ENCODE assay signal across 1 fruit fly cellular context in the genomic region with DNA sequence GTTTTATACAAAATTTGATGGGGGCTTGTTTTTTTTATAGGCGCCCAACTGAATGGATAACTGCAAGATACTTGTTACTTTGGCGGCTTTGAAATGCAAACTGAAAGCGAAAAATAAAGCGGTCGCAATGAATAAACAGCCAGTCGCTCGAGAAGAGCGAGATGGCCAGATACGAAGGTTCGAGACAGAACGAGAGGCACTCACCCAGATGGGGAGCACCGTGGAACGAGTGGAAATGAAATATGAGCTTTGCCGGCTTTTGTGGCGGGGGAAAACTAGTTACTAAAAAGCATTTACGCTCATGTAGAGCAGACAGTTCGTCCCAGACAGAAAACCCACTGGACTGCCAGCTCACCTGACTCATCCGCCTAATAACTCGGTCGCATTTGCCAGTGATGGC.
TF ChIP-seq lines count a peak whose summit lies in the region.

No protein-coding gene starts in this region.

TF ChIP-seq in whole organism, embryonic, 481 proteins besides CTCF, POLR2A, EP300 and RAD21 (continued from another document):
- peak; percentile 46 for TF ChIP-seq abd-A (tag; optimal IDR thresholded peaks at IDR 0.05; lab: Kevin White, UChicago)
- TF ChIP-seq da (GFP tag; optimal IDR thresholded peaks at IDR 0.05; lab: Kevin White, UChicago), result no peak
- no peak for TF ChIP-seq yki (optimal IDR thresholded peaks at IDR 0.05; lab: Kevin White, UChicago)
- no peak for TF ChIP-seq Doc2 (GFP tag; IDR thresholded peaks at IDR 0.05; lab: Robert Waterston, UW)
- TF ChIP-seq HmgZ (tag; optimal IDR thresholded peaks at IDR 0.05; lab: Kevin White, UChicago), result no peak
- TF ChIP-seq CG6272 (GFP tag; IDR thresholded peaks at IDR 0.05; lab: Robert Waterston, UW), result no peak
- no peak for TF ChIP-seq ind (GFP tag; optimal IDR thresholded peaks at IDR 0.05; lab: Kevin White, UChicago)
- peak; percentile 45 for TF ChIP-seq CG1832 (GFP tag; optimal IDR thresholded peaks at IDR 0.05; lab: Kevin White, UChicago)
- no peak for TF ChIP-seq Fer3 (tag; optimal IDR thresholded peaks at IDR 0.05; lab: Kevin White, UChicago)
- TF ChIP-seq rib (GFP tag; IDR thresholded peaks at IDR 0.05; lab: Robert Waterston, UW), result no peak
- TF ChIP-seq zen (tag; optimal IDR thresholded peaks at IDR 0.05; lab: Kevin White, UChicago), result no peak
- TF ChIP-seq CG1602 (GFP tag; optimal IDR thresholded peaks at IDR 0.05; lab: Kevin White, UChicago), result no peak
- no peak for TF ChIP-seq peb (GFP tag; IDR thresholded peaks at IDR 0.05; lab: Robert Waterston, UW)
- peak; percentile 57; the same call in 1 of the 3 replicates for TF ChIP-seq z (GFP tag; IDR thresholded peaks at IDR 0.05; lab: Robert Waterston, UW)
- no peak for TF ChIP-seq ewg (GFP tag; optimal IDR thresholded peaks at IDR 0.05; lab: Kevin White, UChicago)
- no peak for TF ChIP-seq corto (GFP tag; optimal IDR thresholded peaks at IDR 0.05; lab: Kevin White, UChicago)
- no peak for TF ChIP-seq phol (tag; optimal IDR thresholded peaks at IDR 0.05; lab: Kevin White, UChicago)
- TF ChIP-seq CG5953 (GFP tag; IDR thresholded peaks at IDR 0.05; lab: Robert Waterston, UW), result no peak
- 0 out of 3 replicates have a peak, but pooled peaks have one; percentile 18 for TF ChIP-seq CG6791 (GFP tag; IDR thresholded peaks at IDR 0.05; lab: Robert Waterston, UW; ENCODE audit: partially characterized antibody)
- TF ChIP-seq esg (GFP tag; conservative IDR thresholded peaks at IDR 0.05; lab: Robert Waterston, UW), result no peak
- no peak for TF ChIP-seq knrl (GFP tag; IDR thresholded peaks at IDR 0.05; lab: Robert Waterston, UW; ENCODE audit: partially characterized antibody)
- no peak for TF ChIP-seq tx (GFP tag; optimal IDR thresholded peaks at IDR 0.05; lab: Kevin White, UChicago)
- no peak for TF ChIP-seq dm (GFP tag; optimal IDR thresholded peaks at IDR 0.05; lab: Kevin White, UChicago)
- no peak for TF ChIP-seq CG4404 (GFP tag; IDR thresholded peaks at IDR 0.05; lab: Robert Waterston, UW)
- no peak for TF ChIP-seq CG11456 (GFP tag; IDR thresholded peaks at IDR 0.05; lab: Robert Waterston, UW)
- TF ChIP-seq CG13287 (GFP tag; IDR thresholded peaks at IDR 0.05; lab: Robert Waterston, UW; ENCODE audit: partially characterized antibody), result no peak
- no peak for TF ChIP-seq CG6813 (GFP tag; optimal IDR thresholded peaks at IDR 0.05; lab: Kevin White, UChicago)
- TF ChIP-seq bsh (GFP tag; optimal IDR thresholded peaks at IDR 0.05; lab: Kevin White, UChicago), result no peak
- no peak for TF ChIP-seq slou (GFP tag; optimal IDR thresholded peaks at IDR 0.05; lab: Kevin White, UChicago)
- TF ChIP-seq Blimp-1 (GFP tag; optimal IDR thresholded peaks at IDR 0.05; lab: Kevin White, UChicago), result peak; percentile 46
- TF ChIP-seq Nf-YC (tag; optimal IDR thresholded peaks at IDR 0.05; lab: Kevin White, UChicago), result no peak
- peak; percentile 36; the same call in 1 of the 3 replicates for TF ChIP-seq CG34422 (GFP tag; IDR thresholded peaks at IDR 0.05; lab: Robert Waterston, UW)
- peak; percentile 70 for TF ChIP-seq Med (GFP tag; lab: Kevin White, UChicago)
- no peak for TF ChIP-seq otp (GFP tag; IDR thresholded peaks at IDR 0.05; lab: Robert Waterston, UW)
- TF ChIP-seq CG1024 (GFP tag; IDR thresholded peaks at IDR 0.05; lab: Robert Waterston, UW), result no peak
